Worm (Caenorhabditis elegans): ENCODE measurements around the gene F17C11.22.
A peak's percentile ranks its signal among the peaks of the same experiment; 100 is the strongest.

Gene F17C11.22

ce11 chrV:10960544-10960943, 9.4 kb downstream of the F17C11.22 start, which contains the start of gene vps-36:
TSS of gene vps-36 (minus strand) at chrV:10960669.
- TF ChIP-seq odd-2 (tag; optimal IDR thresholded peaks at IDR 0.05): no peak
- TF ChIP-seq elt-2 (tag; optimal IDR thresholded peaks at IDR 0.05): peak; percentile 14

ce11 chrV:10958322-10958900, 11.6 kb downstream of the F17C11.22 start, which contains the start of gene pigt-1:
TSS of gene pigt-1 (minus strand) at chrV:10958821.
- no peak for TF ChIP-seq pha-4 (tag; optimal IDR thresholded peaks at IDR 0.05)
- TF ChIP-seq K09A11.1 (tag; optimal IDR thresholded peaks at IDR 0.05; ENCODE audit: insufficient read depth): no peak
- TF ChIP-seq dve-1 (tag; optimal IDR thresholded peaks at IDR 0.05): no peak
- TF ChIP-seq ceh-18 (tag; optimal IDR thresholded peaks at IDR 0.05): no peak
- TF ChIP-seq che-1 (tag; optimal IDR thresholded peaks at IDR 0.05): no peak
- no peak for TF ChIP-seq hlh-30 (tag; optimal IDR thresholded peaks at IDR 0.05; ENCODE audit: insufficient read depth)
- TF ChIP-seq ama-1 (optimal IDR thresholded peaks at IDR 0.05): no peak
- no peak for TF ChIP-seq ets-4 (tag; optimal IDR thresholded peaks at IDR 0.05)
- TF ChIP-seq ceh-9 (tag; optimal IDR thresholded peaks at IDR 0.05): no peak
- TF ChIP-seq ref-2 (tag; optimal IDR thresholded peaks at IDR 0.05): no peak
- no peak for TF ChIP-seq fkh-6 (tag; optimal IDR thresholded peaks at IDR 0.05)
- no peak for TF ChIP-seq hlh-13 (GFP tag; optimal IDR thresholded peaks at IDR 0.05)
- no peak for TF ChIP-seq ceh-19 (GFP tag; optimal IDR thresholded peaks at IDR 0.05)
- no peak for TF ChIP-seq odd-2 (tag; optimal IDR thresholded peaks at IDR 0.05)

ce11 chrV:10955681-10956476, 14.1 kb downstream of the F17C11.22 start, which contains the start of gene F17C11.13:
TSS of gene F17C11.13 (plus strand) at chrV:10955923.
- TF ChIP-seq unc-55 (GFP tag; optimal IDR thresholded peaks at IDR 0.05): no peak
- TF ChIP-seq hlh-15 (tag; optimal IDR thresholded peaks at IDR 0.05): no peak
- no peak for TF ChIP-seq K02D7.2 (tag; optimal IDR thresholded peaks at IDR 0.05)
- TF ChIP-seq dmd-4 (tag; optimal IDR thresholded peaks at IDR 0.05; ENCODE audit: borderline replicate concordance): no peak
- no peak for TF ChIP-seq ceh-24 (tag; optimal IDR thresholded peaks at IDR 0.05)
- TF ChIP-seq syd-9 (tag; optimal IDR thresholded peaks at IDR 0.05): no peak
- TF ChIP-seq lin-11 (tag; optimal IDR thresholded peaks at IDR 0.05): no peak

ce11 chrV:10954832-10955231, 15.1 kb downstream of the F17C11.22 start, which contains the start of gene F17C11.6:
TSS of gene F17C11.6 (plus strand) at chrV:10955121.
- TF ChIP-seq zip-5 (tag; optimal IDR thresholded peaks at IDR 0.05) (no peak), K02D7.2 (tag; optimal IDR thresholded peaks at IDR 0.05) (no peak), lin-11 (tag; optimal IDR thresholded peaks at IDR 0.05) (no peak)

- TF ChIP-seq ref-2 (tag; optimal IDR thresholded peaks at IDR 0.05) (no peak), C38D4.7 (GFP tag; optimal IDR thresholded peaks at IDR 0.05) (no peak), odd-2 (tag; optimal IDR thresholded peaks at IDR 0.05) (no peak), nhr-232 (tag; optimal IDR thresholded peaks at IDR 0.05) (no peak), ama-1 (optimal IDR thresholded peaks at IDR 0.05) (no peak), hlh-15 (tag; optimal IDR thresholded peaks at IDR 0.05) (no peak), lim-6 (tag; optimal IDR thresholded peaks at IDR 0.05) (no peak), fkh-6 (tag; optimal IDR thresholded peaks at IDR 0.05) (no peak), ceh-22 (tag; optimal IDR thresholded peaks at IDR 0.05) (no peak), pqm-1 (tag; optimal IDR thresholded peaks at IDR 0.05) (no peak), hlh-13 (GFP tag; optimal IDR thresholded peaks at IDR 0.05) (no peak), pax-1 (tag; optimal IDR thresholded peaks at IDR 0.05) (no peak), hlh-30 (tag; optimal IDR thresholded peaks at IDR 0.05; ENCODE audit: insufficient read depth) (no peak), hlh-8 (tag; optimal IDR thresholded peaks at IDR 0.05) (no peak), ceh-30 (tag; optimal IDR thresholded peaks at IDR 0.05) (no peak), mec-3 (tag; optimal IDR thresholded peaks at IDR 0.05; ENCODE audit: borderline replicate concordance) (no peak), unc-3 (GFP tag; conservative IDR thresholded peaks at IDR 0.05) (no peak), unc-3 (tag; optimal IDR thresholded peaks at IDR 0.05) (no peak), eyg-1 (tag; optimal IDR thresholded peaks at IDR 0.05) (no peak), gmeb-2 (tag; optimal IDR thresholded peaks at IDR 0.05) (no peak), tbx-7 (tag; optimal IDR thresholded peaks at IDR 0.05) (no peak)
These were observed 15.6 kb downstream of the F17C11.22 start, which contains the start of gene clec-221 for ce11 chrV:10954334-10954733. TSS of gene clec-221 (minus strand) at chrV:10954434.

Measured in whole organism, late embryonic.